Fruit fly (Drosophila melanogaster) ovary, adult (tissue): ENCODE data around the gene Parg.

Experiments
- CG17801 ChIP-seq: fragments of 200-800 bp; optimal IDR thresholded peaks from 2 replicates; lab custom pipeline; 2019; ENCODE audit warnings: missing biosample characterization, mild to moderate bottlenecking, missing genetic modification characterization, moderate library complexity; ENCODE audit not compliant: partially characterized antibody

The Parg gene

dm6 chrX:3676469-3677155 is 5.3 kb upstream of the Parg start:
- peak; percentile 85 for TF ChIP-seq CG17801

- peak; percentile 52 for TF ChIP-seq CG17801
Measured at dm6 chrX:3675538-3675937, 4.2 kb upstream of the Parg start.

dm6 chrX:3674829-3675228 is 3.5 kb upstream of the Parg start:
- no peak for TF ChIP-seq CG17801

- TF ChIP-seq CG17801 = peak; percentile 82
Measured at dm6 chrX:3673710-3674344, 2.5 kb upstream of the Parg start.

- peak; percentile 51 for TF ChIP-seq CG17801
Measured at dm6 chrX:3672095-3672995, 1.0 kb upstream of the Parg start.

- peak; percentile 94 for TF ChIP-seq CG17801
Measured at dm6 chrX:3667199-3667671, 4.1 kb downstream of the Parg start, which contains the start of gene Ilp7. Gene Ilp7 (plus strand): TSS chrX:3667621.
